Worm (Caenorhabditis elegans) whole organism, L4/young adult: ENCODE data around the gene vha-4.

Experiments
- dao-5 ChIP-seq: sonication (generic microtip); optimal IDR thresholded peaks from 2 replicates; lab custom pipeline; 2016; ENCODE audit warnings: missing genotype, missing genetic modification characterization, moderate library complexity, missing compliant biosample characterization
- him-1 ChIP-seq: sonication (generic microtip); optimal IDR thresholded peaks from 2 replicates; lab custom pipeline; 2016; ENCODE audit warnings: missing genotype, missing genetic modification reagents, missing genetic modification characterization, missing compliant biosample characterization

- TF ChIP-seq him-1 (tag; lab: Kevin White, UChicago), result no peak
- no peak for TF ChIP-seq dao-5 (tag; lab: Kevin White, UChicago)
Measured at ce11 chrII:7858101-7858500, 21.0 kb downstream of the vha-4 start, which contains the start of gene sds-22.
